Worm (Caenorhabditis elegans): Measurements from ENCODE around the gene Y43F8C.13.
A peak's percentile ranks its signal among the peaks of the same experiment; 100 is the strongest.
"Not testable (repeated sequence)": the region's sequence is repeated elsewhere in the genome, so short reads cannot be mapped to it uniquely, and the experiment has no call there.

Gene Y43F8C.13

DNA sequence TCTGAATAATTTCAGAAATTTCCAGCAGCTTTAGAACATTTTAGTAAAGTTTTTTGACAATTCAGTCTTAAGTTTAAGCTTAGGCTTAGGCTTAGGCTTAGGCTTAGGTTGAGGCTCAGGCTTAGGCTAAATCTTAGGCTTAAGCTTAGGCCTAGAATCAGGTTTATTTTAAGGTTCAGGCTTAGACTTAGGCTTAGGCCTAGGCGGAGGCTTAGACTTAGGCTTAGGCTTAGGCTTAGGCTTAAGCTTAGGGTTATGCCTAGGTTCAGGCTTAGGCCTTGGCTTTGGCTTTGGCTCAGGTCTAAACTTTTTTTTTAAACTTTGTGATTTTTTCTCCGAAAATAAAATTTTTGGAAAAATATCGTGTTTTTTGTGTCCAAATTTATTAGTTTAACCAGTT, 21.5 kb upstream of the Y43F8C.13 start:
- TF ChIP-seq nhr-67 (tag; optimal IDR thresholded peaks at IDR 0.05) (no peak), R02D3.7 (tag; optimal IDR thresholded peaks at IDR 0.05) (no peak)

DNA sequence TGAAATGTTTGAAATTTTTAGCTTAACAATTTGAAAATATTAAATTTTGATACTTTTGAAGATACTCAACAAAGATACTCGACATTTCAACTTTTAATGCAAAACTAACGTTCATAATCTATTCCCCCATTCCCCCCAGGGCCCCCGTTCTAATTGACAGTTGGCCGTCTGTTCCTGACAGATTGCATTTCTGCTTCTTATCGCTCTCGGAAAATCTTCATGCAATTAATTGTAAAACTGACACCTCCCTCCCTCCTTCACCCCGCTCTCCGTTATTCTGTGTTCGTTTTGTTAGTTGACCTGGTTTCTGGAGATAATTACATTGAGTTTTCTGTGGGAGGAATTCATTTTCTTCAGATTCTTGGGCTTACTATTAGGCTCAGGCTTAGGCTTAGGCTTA, 20.7 kb upstream of the Y43F8C.13 start:
- TF ChIP-seq hmg-11 (tag; optimal IDR thresholded peaks at IDR 0.05): no peak

- TF ChIP-seq hmg-11 (tag; optimal IDR thresholded peaks at IDR 0.05): no peak
- TF ChIP-seq nhr-23 (tag; optimal IDR thresholded peaks at IDR 0.05): no peak
- no peak for TF ChIP-seq ZK546.5 (tag; optimal IDR thresholded peaks at IDR 0.05)
- TF ChIP-seq jun-1 (tag; optimal IDR thresholded peaks at IDR 0.05): no peak
- TF ChIP-seq nhr-12 (tag; optimal IDR thresholded peaks at IDR 0.05): no peak
- no peak for TF ChIP-seq daf-12 (tag; optimal IDR thresholded peaks at IDR 0.05)
- no peak for TF ChIP-seq egl-5 (tag; optimal IDR thresholded peaks at IDR 0.05)
- no peak for TF ChIP-seq tbx-2 (tag; optimal IDR thresholded peaks at IDR 0.05)
- no peak for TF ChIP-seq egl-27 (tag; optimal IDR thresholded peaks at IDR 0.05)
- TF ChIP-seq eor-1 (tag; optimal IDR thresholded peaks at IDR 0.05): no peak
- no peak for TF ChIP-seq lin-15B (tag; optimal IDR thresholded peaks at IDR 0.05)
- no peak for TF ChIP-seq ztf-11 (tag; optimal IDR thresholded peaks at IDR 0.05)
These were observed 18.6 kb upstream of the Y43F8C.13 start, which contains the start of gene Y43F8C.17 for ce11 chrV:19715847-19716246. Gene Y43F8C.17, plus strand, starts transcription at chrV:19716147.

DNA sequence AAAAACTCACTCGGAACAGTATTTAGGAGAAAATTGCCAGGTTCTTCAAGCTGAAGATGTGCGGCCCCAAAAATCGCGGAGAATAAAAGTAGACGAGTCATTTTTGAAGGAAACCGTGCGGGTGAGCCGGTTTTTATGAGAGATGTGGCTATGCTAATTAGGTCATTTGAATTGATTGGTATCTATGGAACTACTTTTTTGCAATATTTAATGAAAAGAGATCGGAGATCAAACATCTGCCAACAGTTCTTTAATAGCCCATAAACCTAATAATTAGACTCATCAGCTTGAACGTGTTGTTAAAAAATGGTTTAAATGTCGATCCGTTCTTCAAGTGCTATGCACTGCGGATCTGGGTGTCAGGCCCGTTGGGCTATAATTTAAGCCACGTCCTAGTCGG, 18.2 kb upstream of the Y43F8C.13 start, which contains the start of gene Y43F8C.16:
Y43F8C.16 (minus strand) TSS at position 101 of the 400 bp plus-strand sequence.
- TF ChIP-seq nhr-76 (tag; optimal IDR thresholded peaks at IDR 0.05): no peak
- TF ChIP-seq ZK546.5 (tag; optimal IDR thresholded peaks at IDR 0.05): no peak
- no peak for TF ChIP-seq nhr-23 (tag; optimal IDR thresholded peaks at IDR 0.05)
- TF ChIP-seq lin-15B (tag; optimal IDR thresholded peaks at IDR 0.05): no peak
- no peak for TF ChIP-seq nhr-77 (tag; optimal IDR thresholded peaks at IDR 0.05)
- TF ChIP-seq skn-1 (tag; optimal IDR thresholded peaks at IDR 0.05): no peak
- TF ChIP-seq nhr-67 (tag; optimal IDR thresholded peaks at IDR 0.05): no peak
- TF ChIP-seq tbx-2 (tag; optimal IDR thresholded peaks at IDR 0.05): no peak
- no peak for TF ChIP-seq elt-1 (tag; optimal IDR thresholded peaks at IDR 0.05)
- TF ChIP-seq nhr-12 (tag; optimal IDR thresholded peaks at IDR 0.05): no peak

- TF ChIP-seq pha-4 (tag; optimal IDR thresholded peaks at IDR 0.05); mdl-1 (tag; optimal IDR thresholded peaks at IDR 0.05); nhr-43 (tag; optimal IDR thresholded peaks at IDR 0.05; ENCODE audit: poor library complexity, severe bottlenecking): not testable (repeated sequence)
These were observed 14.4 kb upstream of the Y43F8C.13 start, which contains the start of gene Y43F8C.23 for ce11 chrV:19711646-19712045. Gene Y43F8C.23, minus strand, starts transcription at chrV:19711746.

ce11 chrV:19710514-19710913, 13.3 kb upstream of the Y43F8C.13 start, which contains the start of gene Y43F8C.15:
Gene Y43F8C.15, minus strand, starts transcription at chrV:19710614.
- not testable (repeated sequence) for TF ChIP-seq nfya-1 (tag; optimal IDR thresholded peaks at IDR 0.05; ENCODE audit: insufficient read depth); skn-1 (tag; optimal IDR thresholded peaks at IDR 0.05); unc-39 (tag; optimal IDR thresholded peaks at IDR 0.05)

DNA sequence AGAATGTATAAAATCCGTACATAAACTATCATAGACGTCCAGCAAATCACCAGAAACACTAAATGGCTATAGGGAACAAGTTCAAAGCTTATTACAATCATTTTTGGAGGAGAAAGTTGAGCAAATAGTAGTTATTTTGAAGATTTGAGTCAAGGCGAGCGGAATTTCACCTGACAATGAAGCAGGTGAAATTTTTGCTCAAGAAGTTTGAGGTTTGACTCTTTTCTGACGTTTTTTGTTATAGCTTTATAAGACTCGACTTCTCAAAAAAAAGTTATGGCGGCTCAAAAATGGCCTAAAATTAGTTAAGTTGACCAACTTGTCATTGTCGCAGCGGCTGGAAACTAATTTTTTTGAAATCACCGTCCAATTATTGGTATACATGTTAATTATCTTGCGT, 11.7 kb upstream of the Y43F8C.13 start, which contains the start of gene srv-3:
srv-3 (minus strand) TSS at position 101 of the 400 bp plus-strand sequence.
- TF ChIP-seq elt-2 (tag; optimal IDR thresholded peaks at IDR 0.05) (no peak), lsy-12 (tag; optimal IDR thresholded peaks at IDR 0.05) (no peak)

DNA sequence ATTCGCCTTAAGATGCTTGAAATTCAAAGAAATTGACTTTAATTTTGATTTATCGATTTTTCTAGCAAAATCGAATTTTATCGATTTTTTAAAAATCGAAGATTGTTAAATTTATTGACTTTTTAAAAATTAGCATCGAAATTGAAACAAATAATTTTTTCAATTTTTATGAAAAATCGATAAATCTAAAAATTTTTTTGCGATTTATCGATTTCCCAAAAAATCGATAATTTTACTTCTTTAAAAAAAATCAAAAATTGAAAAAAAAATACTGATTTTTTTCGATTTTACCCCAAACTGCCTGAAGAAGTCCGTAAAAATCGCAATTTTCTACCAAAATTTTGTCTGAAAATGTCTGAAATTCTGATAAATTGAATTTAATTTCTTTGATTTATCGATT, 5.2 kb downstream of the Y43F8C.13 start:
- TF ChIP-seq fos-1 (tag; optimal IDR thresholded peaks at IDR 0.05) (no peak), nhr-12 (tag; optimal IDR thresholded peaks at IDR 0.05) (no peak), lin-15B (tag; optimal IDR thresholded peaks at IDR 0.05) (no peak), ceh-28 (tag; optimal IDR thresholded peaks at IDR 0.05) (peak; percentile 81), fkh-2 (tag; optimal IDR thresholded peaks at IDR 0.05) (no peak)

Data from whole organism, L3 larva.